Fruit fly (Drosophila melanogaster) whole organism, embryonic: Measurements from ENCODE around the gene CG33217.

Source experiments
- CG11504 ChIP-seq: fragments of 200-800 bp; sonication (Bioruptor generic); optimal IDR thresholded peaks from 3 replicates; lab custom pipeline; 2019; ENCODE audit warnings: missing biosample characterization, mild to moderate bottlenecking, missing genetic modification characterization, moderate library complexity
- CG13296 ChIP-seq: fragments of 200-800 bp; sonication (Bioruptor generic); optimal IDR thresholded peaks from 3 replicates; lab custom pipeline; 2018; ENCODE audit warnings: missing biosample characterization, mild to moderate bottlenecking, missing genetic modification characterization
- CG1647 ChIP-seq: fragments of 200-800 bp; sonication (Bioruptor generic); optimal IDR thresholded peaks from 3 replicates; lab custom pipeline; 2016; ENCODE audit warnings: missing biosample characterization, missing genetic modification characterization
- CG3163 ChIP-seq: fragments of 200-800 bp; sonication (Bioruptor generic); optimal IDR thresholded peaks from 3 replicates; lab custom pipeline; 2016; ENCODE audit warnings: missing biosample characterization, missing genetic modification characterization
- CG4360 ChIP-seq: fragments of 200-800 bp; sonication (Bioruptor generic); IDR thresholded peaks from 2 replicates; pipeline ENCODE4 v1.3.6; 2022; ENCODE audit warnings: missing biosample characterization, missing genetic modification characterization
- CG8478 ChIP-seq: fragments of >200 bp; optimal IDR thresholded peaks from 2 replicates; lab custom pipeline; 2018
- Hmr ChIP-seq: fragments of 200-800 bp; sonication (Bioruptor generic); optimal IDR thresholded peaks from 3 replicates; lab custom pipeline; 2017; ENCODE audit warnings: mild to moderate bottlenecking, missing biosample characterization, missing genetic modification reagents, missing genetic modification characterization
- Oli ChIP-seq: fragments of 200-800 bp; sonication (Bioruptor generic); optimal IDR thresholded peaks from 2 replicates; lab custom pipeline; 2018; ENCODE audit warnings: missing biosample characterization, mild to moderate bottlenecking, missing genetic modification characterization, moderate library complexity
- Sox102F ChIP-seq: fragments of 200-800 bp; sonication (Bioruptor generic); optimal IDR thresholded peaks from 2 replicates; lab custom pipeline; 2018; ENCODE audit warnings: missing biosample characterization, mild to moderate bottlenecking, missing genetic modification characterization, moderate library complexity
- fru ChIP-seq: fragments of >200 bp; optimal IDR thresholded peaks from 2 replicates; lab custom pipeline; 2017
- gcm ChIP-seq: fragments of 200-800 bp; sonication (Bioruptor generic); optimal IDR thresholded peaks from 2 replicates; lab custom pipeline; 2019; ENCODE audit warnings: missing biosample characterization, mild to moderate bottlenecking, missing genetic modification characterization, moderate library complexity
- ken ChIP-seq: fragments of 200-800 bp; sonication (Bioruptor generic); IDR thresholded peaks from 3 replicates; pipeline ENCODE4 v1.3.6; 2022; ENCODE audit warnings: missing biosample characterization, missing genetic modification characterization

DNA sequence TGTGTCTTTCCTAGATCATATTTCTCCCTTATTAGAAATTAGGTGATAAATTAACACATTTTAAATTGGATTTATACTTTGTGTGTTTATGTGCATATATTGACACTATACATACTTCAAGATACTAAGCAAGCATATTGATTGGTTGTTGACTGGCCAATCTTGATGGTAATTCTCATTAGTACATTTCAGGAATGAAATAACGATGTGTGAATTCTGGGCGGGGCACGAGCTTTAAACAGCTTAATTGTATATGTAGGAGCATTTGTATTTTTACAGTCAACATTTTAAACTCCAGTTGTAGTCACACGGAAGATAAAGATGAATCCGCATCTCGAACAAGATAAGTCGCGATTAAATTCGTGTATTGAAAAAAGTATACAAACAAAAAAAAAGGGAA lies 48.3 kb downstream of the CG33217 start, which contains the start of gene CG34031:
- TF ChIP-seq CG13296 (GFP tag; lab: Kevin White, UChicago): no peak
- TF ChIP-seq CG4360: no peak
- TF ChIP-seq fru (lab: Kevin White, UChicago): no peak
- no peak for TF ChIP-seq ken (GFP tag; lab: Robert Waterston, UW)
- no peak for TF ChIP-seq Hmr (GFP tag; lab: Kevin White, UChicago)
- TF ChIP-seq CG3163 (GFP tag; lab: Kevin White, UChicago): no peak
- no peak for TF ChIP-seq CG11504 (tag; lab: Kevin White, UChicago)
- TF ChIP-seq CG8478: no peak
- TF ChIP-seq Oli (tag; lab: Kevin White, UChicago): no peak
- no peak for TF ChIP-seq CG1647 (GFP tag; lab: Kevin White, UChicago)
- no peak for TF ChIP-seq Sox102F (GFP tag; lab: Kevin White, UChicago)
- TF ChIP-seq gcm (GFP tag; lab: Kevin White, UChicago): no peak
